Worm (Caenorhabditis elegans): ENCODE results near the gene str-136.

Gene str-136

ce11 chrV:8254973-8255372 is 23.8 kb downstream of the str-136 start:
- TF ChIP-seq F13H6.1 (tag; optimal IDR thresholded peaks at IDR 0.05) (no peak), unc-42 (tag; optimal IDR thresholded peaks at IDR 0.05) (peak; percentile 30), ceh-30 (tag; optimal IDR thresholded peaks at IDR 0.05) (no peak), unc-55 (GFP tag; optimal IDR thresholded peaks at IDR 0.05) (no peak)

ce11 chrV:8253946-8254345 is 24.8 kb downstream of the str-136 start:
- TF ChIP-seq unc-42 (tag; optimal IDR thresholded peaks at IDR 0.05) (peak; percentile 97), unc-86 (tag; optimal IDR thresholded peaks at IDR 0.05) (no peak)

DNA sequence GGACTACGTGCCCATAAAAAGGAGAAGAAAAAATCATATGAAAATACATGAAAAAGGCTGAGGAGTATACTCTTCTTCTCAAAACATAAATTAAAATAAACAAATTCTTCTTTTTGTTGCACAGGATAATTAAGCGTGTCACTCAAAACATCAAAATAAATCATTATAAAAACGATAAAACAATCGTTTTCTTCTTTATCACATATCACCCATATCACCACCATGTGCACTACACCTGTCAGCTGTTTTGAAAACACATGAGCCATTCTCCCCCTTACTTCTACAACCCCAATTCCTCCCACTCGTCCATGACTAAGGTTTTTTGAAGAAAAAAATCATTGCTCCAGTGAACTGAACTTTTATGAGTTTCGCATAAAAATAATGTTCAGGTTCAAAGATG is 26.2 kb downstream of the str-136 start:
- no peak for TF ChIP-seq T23F11.4 (GFP tag; optimal IDR thresholded peaks at IDR 0.05)
- TF ChIP-seq rnt-1 (tag; optimal IDR thresholded peaks at IDR 0.05), result no peak
- TF ChIP-seq ceh-22 (tag; optimal IDR thresholded peaks at IDR 0.05), result no peak
- no peak for TF ChIP-seq F13H6.1 (tag; optimal IDR thresholded peaks at IDR 0.05)
- no peak for TF ChIP-seq fax-1 (tag; optimal IDR thresholded peaks at IDR 0.05)
- peak; percentile 43 for TF ChIP-seq unc-55 (GFP tag; optimal IDR thresholded peaks at IDR 0.05)

- TF ChIP-seq ceh-34 (tag; optimal IDR thresholded peaks at IDR 0.05) (no peak), sox-2 (GFP tag; IDR thresholded peaks at IDR 0.05) (no peak), Y22D7AL.16 (tag; optimal IDR thresholded peaks at IDR 0.05) (no peak), pax-1 (tag; optimal IDR thresholded peaks at IDR 0.05) (no peak), odd-2 (tag; optimal IDR thresholded peaks at IDR 0.05) (no peak), ceh-19 (GFP tag; optimal IDR thresholded peaks at IDR 0.05) (no peak), unc-42 (tag; optimal IDR thresholded peaks at IDR 0.05) (no peak), pha-2 (tag; optimal IDR thresholded peaks at IDR 0.05) (no peak), ceh-48 (tag; optimal IDR thresholded peaks at IDR 0.05) (no peak), unc-86 (tag; optimal IDR thresholded peaks at IDR 0.05) (no peak), gmeb-2 (tag; optimal IDR thresholded peaks at IDR 0.05) (no peak), pat-9 (tag; optimal IDR thresholded peaks at IDR 0.05) (no peak), lim-6 (tag; optimal IDR thresholded peaks at IDR 0.05) (no peak), ceh-18 (tag; optimal IDR thresholded peaks at IDR 0.05) (no peak)
These were observed 27.7 kb downstream of the str-136 start for ce11 chrV:8251075-8251474.

DNA sequence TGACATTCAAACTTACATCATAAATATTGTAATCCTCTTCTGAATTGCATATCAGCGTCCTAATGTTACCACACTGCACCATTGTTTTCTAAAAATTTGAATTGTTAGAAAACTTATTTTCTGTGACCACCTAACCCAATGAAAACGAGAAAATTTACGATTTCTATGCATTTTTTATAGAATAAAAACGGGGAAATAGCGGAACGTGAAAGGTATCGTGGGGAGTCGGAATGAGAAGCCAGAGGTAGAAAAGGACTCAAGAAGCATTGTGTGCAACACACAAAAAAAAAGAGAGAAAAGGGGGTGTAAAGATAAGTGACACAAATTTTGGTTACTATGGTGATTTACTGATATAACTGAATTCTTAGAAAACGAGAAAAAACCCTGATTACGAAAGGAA is 28.5 kb downstream of the str-136 start, which contains the start of gene C16D9.6:
Gene C16D9.6 (minus strand): TSS at position 101 of the 400 bp plus-strand sequence.
- TF ChIP-seq pha-2 (tag; optimal IDR thresholded peaks at IDR 0.05) (no peak), fax-1 (tag; optimal IDR thresholded peaks at IDR 0.05) (no peak)

- TF ChIP-seq ceh-22 (tag; optimal IDR thresholded peaks at IDR 0.05), result no peak
- peak; percentile 2 for TF ChIP-seq fkh-6 (tag; optimal IDR thresholded peaks at IDR 0.05)
- TF ChIP-seq ama-1 (optimal IDR thresholded peaks at IDR 0.05), result peak; percentile 74
- peak; percentile 32 for TF ChIP-seq elt-2 (tag; optimal IDR thresholded peaks at IDR 0.05)
These were observed 31.2 kb downstream of the str-136 start for ce11 chrV:8247311-8248105.

DNA sequence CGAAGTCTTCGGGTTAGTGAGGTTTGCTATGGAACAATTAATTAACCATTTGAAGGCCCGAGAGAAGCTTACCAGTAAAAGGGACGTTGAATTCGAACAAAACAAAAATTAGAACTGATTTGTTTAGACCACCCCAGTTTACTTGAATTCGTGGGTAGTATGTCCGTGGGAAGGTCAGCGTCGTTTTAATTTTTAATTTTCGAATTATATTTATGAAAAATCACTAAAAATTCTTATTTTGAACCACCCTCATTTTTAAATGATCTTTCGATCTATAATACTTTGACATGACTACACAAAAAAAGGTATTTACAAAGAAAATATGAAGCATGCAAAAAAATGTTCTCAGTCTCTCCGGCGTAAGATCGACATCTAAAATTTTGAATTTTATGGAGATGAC is 33.3 kb downstream of the str-136 start, which contains the start of gene C16D9.5:
Gene C16D9.5 (minus strand): TSS at position 101 of the 400 bp plus-strand sequence.
- TF ChIP-seq ceh-34 (tag; optimal IDR thresholded peaks at IDR 0.05) (no peak), ceh-19 (GFP tag; optimal IDR thresholded peaks at IDR 0.05) (no peak), ceh-31 (tag; optimal IDR thresholded peaks at IDR 0.05) (no peak), ceh-14 (tag; optimal IDR thresholded peaks at IDR 0.05) (no peak), ztf-16 (tag; optimal IDR thresholded peaks at IDR 0.05) (no peak), ceh-2 (tag; optimal IDR thresholded peaks at IDR 0.05) (no peak), unc-86 (tag; optimal IDR thresholded peaks at IDR 0.05) (no peak), hlh-6 (tag; optimal IDR thresholded peaks at IDR 0.05) (no peak), fkh-6 (tag; optimal IDR thresholded peaks at IDR 0.05) (no peak), dve-1 (tag; optimal IDR thresholded peaks at IDR 0.05) (no peak), ceh-6 (GFP tag; optimal IDR thresholded peaks at IDR 0.05) (no peak), sox-2 (GFP tag; IDR thresholded peaks at IDR 0.05) (no peak), ceh-30 (tag; optimal IDR thresholded peaks at IDR 0.05) (no peak), elt-2 (tag; optimal IDR thresholded peaks at IDR 0.05) (no peak), madf-2 (tag; optimal IDR thresholded peaks at IDR 0.05) (no peak)
